Fruit fly (Drosophila melanogaster): Measurements from ENCODE around the gene Vps33B.

The Vps33B gene

dm6 chr3R:25482463-25483173 lies 9.3 kb downstream of the Vps33B start, which contains the start of the genes XNP, CG42488 and CG5116 (continued):
- TF ChIP-seq CG7963 (GFP tag; IDR thresholded peaks at IDR 0.05; ENCODE audit: partially characterized antibody) (peak; percentile 95), Mad (GFP tag; optimal IDR thresholded peaks at IDR 0.05) (peak; percentile 39), Ets65A (GFP tag) (peak; percentile 93), Tbp (GFP tag; optimal IDR thresholded peaks at IDR 0.05) (no peak), fu2 (GFP tag; optimal IDR thresholded peaks at IDR 0.05) (peak; percentile 6), Hmr (GFP tag; optimal IDR thresholded peaks at IDR 0.05) (no peak), gro (GFP tag; optimal IDR thresholded peaks at IDR 0.05) (no peak), B-H2 (GFP tag; optimal IDR thresholded peaks at IDR 0.05) (peak; percentile 70), CG30431 (GFP tag; optimal IDR thresholded peaks at IDR 0.05) (no peak), zen2 (GFP tag; IDR thresholded peaks at IDR 0.05; ENCODE audit: partially characterized antibody) (peak; percentile 96), dpn (GFP tag; optimal IDR thresholded peaks at IDR 0.05) (peak in 1 of 2 experiments; percentile 61), prd (optimal IDR thresholded peaks at IDR 0.05) (no peak), prd (GFP tag; IDR thresholded peaks at IDR 0.05) (peak; percentile 62), CrebB (tag; optimal IDR thresholded peaks at IDR 0.05) (peak; percentile 19), CG30020 (tag; optimal IDR thresholded peaks at IDR 0.05) (peak; percentile 66), fd102C (GFP tag; optimal IDR thresholded peaks at IDR 0.05) (no peak), ci (GFP tag; IDR thresholded peaks at IDR 0.05) (peak; percentile 12; the same call in 1 of the 3 replicates), cato (GFP tag; optimal IDR thresholded peaks at IDR 0.05; ENCODE audit: borderline replicate concordance) (no peak), danr (GFP tag; IDR thresholded peaks at IDR 0.05) (no peak), CG42726 (GFP tag; IDR thresholded peaks at IDR 0.05; ENCODE audit: partially characterized antibody) (peak; percentile 92), CG3847 (GFP tag; IDR thresholded peaks at IDR 0.05) (peak; percentile 83), vfl (GFP tag; optimal IDR thresholded peaks at IDR 0.05) (peak; percentile 47), Doc3 (GFP tag; IDR thresholded peaks at IDR 0.05; ENCODE audit: partially characterized antibody) (peak; percentile 100), sna (GFP tag; IDR thresholded peaks at IDR 0.05; ENCODE audit: partially characterized antibody) (peak; percentile 99), CG4360 (GFP tag; IDR thresholded peaks at IDR 0.05) (no peak), MBD-R2 (GFP tag; IDR thresholded peaks at IDR 0.05) (peak; percentile 82), pzg (GFP tag; optimal IDR thresholded peaks at IDR 0.05) (peak; percentile 72), CG31388 (GFP tag; optimal IDR thresholded peaks at IDR 0.05) (no peak), mld (GFP tag; IDR thresholded peaks at IDR 0.05; ENCODE audit: partially characterized antibody) (peak; percentile 94), sens-2 (GFP tag; IDR thresholded peaks at IDR 0.05) (no peak), CG13775 (GFP tag; optimal IDR thresholded peaks at IDR 0.05) (peak; percentile 70), ERR (GFP tag; optimal IDR thresholded peaks at IDR 0.05) (no peak), trem (tag; optimal IDR thresholded peaks at IDR 0.05) (peak; percentile 89), slp2 (GFP tag; optimal IDR thresholded peaks at IDR 0.05) (no peak), tgo (GFP tag; IDR thresholded peaks at IDR 0.05) (peak; percentile 32; the same call in 1 of the 3 replicates), CG8281 (tag; optimal IDR thresholded peaks at IDR 0.05) (no peak), GATAe (GFP tag; conservative IDR thresholded peaks at IDR 0.05) (no peak), CG4424 (GFP tag; optimal IDR thresholded peaks at IDR 0.05) (peak; percentile 60), CG2116 (GFP tag; optimal IDR thresholded peaks at IDR 0.05) (peak; percentile 98), CG12659 (GFP tag; optimal IDR thresholded peaks at IDR 0.05) (peak; percentile 79), CG2678 (tag; optimal IDR thresholded peaks at IDR 0.05) (no peak), ATbp (GFP tag; optimal IDR thresholded peaks at IDR 0.05) (no peak), Chrac-16 (GFP tag; optimal IDR thresholded peaks at IDR 0.05) (peak; percentile 37), YL-1 (GFP tag; optimal IDR thresholded peaks at IDR 0.05) (peak; percentile 88), HmgZ (tag; optimal IDR thresholded peaks at IDR 0.05) (peak; percentile 75), CG6765 (GFP tag; optimal IDR thresholded peaks at IDR 0.05) (peak; percentile 3), CG11723 (GFP tag; optimal IDR thresholded peaks at IDR 0.05) (no peak), dysf (GFP tag; IDR thresholded peaks at IDR 0.05) (peak; percentile 40; the same call in 1 of the 3 replicates), tup (GFP tag; optimal IDR thresholded peaks at IDR 0.05) (peak; percentile 19), Spps (tag; optimal IDR thresholded peaks at IDR 0.05) (no peak)
